Worm (Caenorhabditis elegans) whole organism, L2 larva: Measurements from ENCODE around the gene C26D10.3.

Source experiments
- C34F6.9 ChIP-seq: fragments of 150-350 bp; optimal IDR thresholded peaks from 2 replicates; lab custom pipeline; 2014; ENCODE audit warnings: missing biosample characterization, missing genetic modification characterization
- F13H6.1 ChIP-seq: sonication (generic microtip); optimal IDR thresholded peaks from 2 replicates; lab custom pipeline; 2016; ENCODE audit warnings: missing genetic modification characterization, missing compliant biosample characterization
- R02D3.7 ChIP-seq: fragments of 150-350 bp; optimal IDR thresholded peaks from 2 replicates; lab custom pipeline; 2014; ENCODE audit warnings: missing biosample characterization, missing genetic modification characterization
- ZK546.5 ChIP-seq: sonication (generic microtip); optimal IDR thresholded peaks from 2 replicates; lab custom pipeline; 2017; ENCODE audit warnings: missing biosample characterization, missing genetic modification characterization
- alr-1 ChIP-seq: fragments of 150-350 bp; optimal IDR thresholded peaks from 2 replicates; lab custom pipeline; 2014; ENCODE audit warnings: missing biosample characterization, missing genetic modification characterization
- aly-2 ChIP-seq: fragments of 150-350 bp; optimal IDR thresholded peaks from 2 replicates; lab custom pipeline; 2014; ENCODE audit warnings: missing biosample characterization, missing genetic modification characterization
- ceh-16 ChIP-seq: fragments of 150-350 bp; optimal IDR thresholded peaks from 2 replicates; lab custom pipeline; 2014; ENCODE audit warnings: missing biosample characterization, missing genetic modification characterization
- ceh-82 ChIP-seq: fragments of 150-350 bp; optimal IDR thresholded peaks from 2 replicates; lab custom pipeline; 2014; ENCODE audit warnings: missing biosample characterization, missing genetic modification characterization
- crh-2 ChIP-seq: sonication (generic microtip); optimal IDR thresholded peaks from 2 replicates; lab custom pipeline; 2017; ENCODE audit warnings: missing biosample characterization, missing genetic modification characterization
- dmd-4 ChIP-seq: sonication (generic microtip); optimal IDR thresholded peaks from 2 replicates; lab custom pipeline; 2017; ENCODE audit warnings: missing biosample characterization, missing genetic modification characterization
- egl-27 ChIP-seq: sonication (generic microtip); optimal IDR thresholded peaks from 3 replicates; lab custom pipeline; 2017; ENCODE audit warnings: missing biosample characterization, missing genetic modification reagents, missing genetic modification characterization
- elt-1 ChIP-seq: fragments of 150-350 bp; optimal IDR thresholded peaks from 2 replicates; lab custom pipeline; 2014; ENCODE audit warnings: missing biosample characterization, missing genetic modification characterization
- fos-1 ChIP-seq: fragments of 150-350 bp; optimal IDR thresholded peaks from 2 replicates; lab custom pipeline; 2014; ENCODE audit warnings: missing biosample characterization, missing genetic modification characterization
- gmeb-1 ChIP-seq: fragments of 150-350 bp; optimal IDR thresholded peaks from 2 replicates; lab custom pipeline; 2014; ENCODE audit warnings: missing biosample characterization, missing genetic modification characterization
- lin-11 ChIP-seq: fragments of 150-350 bp; sonication (generic microtip); optimal IDR thresholded peaks from 2 replicates; lab custom pipeline; 2014; ENCODE audit warnings: missing biosample characterization, missing genetic modification characterization, inconsistent platforms, mixed read lengths
- lin-13 ChIP-seq: fragments of 150-350 bp; optimal IDR thresholded peaks from 2 replicates; lab custom pipeline; 2014; ENCODE audit warnings: missing biosample characterization, missing genetic modification reagents, missing genetic modification characterization
- lin-39 ChIP-seq: fragments of 150-350 bp; optimal IDR thresholded peaks from 2 replicates; lab custom pipeline; 2014; ENCODE audit warnings: missing biosample characterization, missing genetic modification reagents, missing genetic modification characterization
- lsy-2 ChIP-seq, 2 experiments: fragments of 150-350 bp in 1 of 2; sonication (generic microtip) in 1 of 2; optimal IDR thresholded peaks; 2 replicates each; lab custom pipeline; 2014 to 2017; ENCODE audit warnings: missing biosample characterization in 2 of 2, missing genetic modification characterization in 2 of 2
- mab-5 ChIP-seq: fragments of 150-350 bp; optimal IDR thresholded peaks from 2 replicates; lab custom pipeline; 2014; ENCODE audit warnings: missing biosample characterization, missing genetic modification characterization
- mdl-1 ChIP-seq, 2 experiments: fragments of 150-350 bp in 1 of 2; sonication (generic microtip) in 1 of 2; optimal IDR thresholded peaks; 2 replicates each; lab custom pipeline; 2017; ENCODE audit warnings: missing biosample characterization in 2 of 2, missing genetic modification characterization in 2 of 2
- nhr-10 ChIP-seq: sonication (generic microtip); optimal IDR thresholded peaks from 2 replicates; lab custom pipeline; 2017; ENCODE audit warnings: missing biosample characterization, missing genetic modification characterization
- nhr-11 ChIP-seq: fragments of 150-350 bp; optimal IDR thresholded peaks from 2 replicates; lab custom pipeline; 2014; ENCODE audit warnings: missing biosample characterization, missing genetic modification characterization
- nhr-129 ChIP-seq: fragments of 150-350 bp; optimal IDR thresholded peaks from 2 replicates; lab custom pipeline; 2014; ENCODE audit warnings: missing biosample characterization, missing genetic modification characterization
- nhr-21 ChIP-seq: fragments of 150-350 bp; optimal IDR thresholded peaks from 2 replicates; lab custom pipeline; 2014; ENCODE audit warnings: missing biosample characterization, missing genetic modification characterization
- nhr-23 ChIP-seq: fragments of 150-350 bp; optimal IDR thresholded peaks from 2 replicates; lab custom pipeline; 2014; ENCODE audit warnings: missing biosample characterization, missing genetic modification reagents, missing genetic modification characterization
- nhr-237 ChIP-seq: fragments of 150-350 bp; optimal IDR thresholded peaks from 2 replicates; lab custom pipeline; 2014; ENCODE audit warnings: missing biosample characterization, missing genetic modification characterization
- nhr-77 ChIP-seq: fragments of 150-350 bp; optimal IDR thresholded peaks from 2 replicates; lab custom pipeline; 2014; ENCODE audit warnings: missing biosample characterization, missing genetic modification characterization
- peb-1 ChIP-seq: fragments of 150-350 bp; optimal IDR thresholded peaks from 2 replicates; lab custom pipeline; 2014; ENCODE audit warnings: missing biosample characterization, missing genetic modification characterization
- skn-1 ChIP-seq: sonication (generic microtip); optimal IDR thresholded peaks from 2 replicates; lab custom pipeline; 2017; ENCODE audit warnings: missing biosample characterization, missing genetic modification characterization
- sma-3 ChIP-seq: sonication (generic microtip); optimal IDR thresholded peaks from 2 replicates; lab custom pipeline; 2016; ENCODE audit warnings: missing genetic modification reagents, missing genetic modification characterization, missing compliant biosample characterization
- sma-9 ChIP-seq, 2 experiments: fragments of 150-350 bp in 1 of 2; sonication (generic microtip) in 1 of 2; optimal IDR thresholded peaks; 2 replicates each; lab custom pipeline; 2014 to 2016; ENCODE audit warnings: missing genetic modification characterization in 2 of 2, mild to moderate bottlenecking in 1 of 2, missing biosample characterization in 1 of 2, missing compliant biosample characterization in 1 of 2, missing genetic modification reagents in 1 of 2, moderate library complexity in 1 of 2
- snpc-4 ChIP-seq: fragments of 150-350 bp; optimal IDR thresholded peaks from 2 replicates; lab custom pipeline; 2014; ENCODE audit warnings: missing biosample characterization, missing genetic modification characterization
- unc-55 ChIP-seq: fragments of 150-350 bp; sonication (generic microtip); optimal IDR thresholded peaks from 3 replicates; lab custom pipeline; 2014; ENCODE audit warnings: missing biosample characterization, missing genetic modification reagents, missing genetic modification characterization
- unc-62 ChIP-seq: fragments of 150-350 bp; optimal IDR thresholded peaks from 2 replicates; lab custom pipeline; 2014; ENCODE audit warnings: missing biosample characterization, missing genetic modification reagents, missing genetic modification characterization
- ztf-11 ChIP-seq: sonication (generic microtip); optimal IDR thresholded peaks from 2 replicates; lab custom pipeline; 2017; ENCODE audit warnings: missing biosample characterization, missing genetic modification characterization

The C26D10.3 gene

ce11 chrII:8325002-8325539, at the start of gene C26D10.3, which contains the start of gene ran-3:
TSS of gene C26D10.3 (plus strand) at chrII:8325386.
TSS of gene ran-3 (minus strand) at chrII:8325052.
- TF ChIP-seq lin-11 (tag; lab: Kevin White, UChicago) (peak; percentile 54), nhr-10 (no peak), aly-2 (tag; lab: Kevin White, UChicago) (no peak), F13H6.1 (tag; lab: Kevin White, UChicago) (peak; percentile 8), sma-3 (GFP tag; lab: Kevin White, UChicago) (peak; percentile 47), nhr-21 (tag; lab: Kevin White, UChicago) (peak; percentile 18), C34F6.9 (tag; lab: Kevin White, UChicago) (peak; percentile 43), lin-39 (tag; lab: Kevin White, UChicago) (no peak), nhr-129 (tag; lab: Kevin White, UChicago) (peak; percentile 66), fos-1 (tag; lab: Kevin White, UChicago) (no peak), ZK546.5 (tag; lab: Kevin White, UChicago) (no peak), elt-1 (tag; lab: Kevin White, UChicago) (no peak), alr-1 (tag; lab: Kevin White, UChicago) (no peak), unc-55 (GFP tag; lab: Kevin White, UChicago) (peak; percentile 69), gmeb-1 (peak; percentile 55), ztf-11 (tag; lab: Kevin White, UChicago) (no peak), skn-1 (tag; lab: Kevin White, UChicago) (peak; percentile 42), crh-2 (tag; lab: Kevin White, UChicago) (peak; percentile 13), lin-13 (GFP tag; lab: Kevin White, UChicago) (peak; percentile 17), lsy-2 (tag; optimal IDR thresholded peaks at IDR 0.05; lab: Kevin White, UChicago) (peak in 1 of 2 experiments; percentile 70)

- TF ChIP-seq unc-55 (GFP tag; lab: Kevin White, UChicago) (no peak), nhr-129 (tag; lab: Kevin White, UChicago) (peak; percentile 13), crh-2 (tag; lab: Kevin White, UChicago) (no peak), snpc-4 (tag; lab: Kevin White, UChicago) (no peak), alr-1 (tag; lab: Kevin White, UChicago) (no peak), F13H6.1 (tag; lab: Kevin White, UChicago) (no peak), lin-11 (tag; lab: Kevin White, UChicago) (no peak), nhr-77 (tag; lab: Kevin White, UChicago) (no peak), egl-27 (no peak), nhr-23 (no peak), ceh-16 (tag; lab: Kevin White, UChicago) (no peak), nhr-237 (tag; lab: Kevin White, UChicago) (no peak), R02D3.7 (tag; lab: Kevin White, UChicago) (peak; percentile 85), elt-1 (tag; lab: Kevin White, UChicago) (no peak), aly-2 (tag; lab: Kevin White, UChicago) (no peak), sma-9 (GFP tag; optimal IDR thresholded peaks at IDR 0.05; lab: Kevin White, UChicago) (no peak), sma-9 (tag; optimal IDR thresholded peaks at IDR 0.05; lab: Kevin White, UChicago) (no peak), dmd-4 (tag; lab: Kevin White, UChicago) (no peak), peb-1 (tag; lab: Kevin White, UChicago) (no peak), mdl-1 (tag; optimal IDR thresholded peaks at IDR 0.05; lab: Kevin White, UChicago) (no peak), ceh-82 (no peak), gmeb-1 (peak; percentile 89), lsy-2 (tag; optimal IDR thresholded peaks at IDR 0.05; lab: Kevin White, UChicago) (peak; percentile 59 to 83), lin-13 (GFP tag; lab: Kevin White, UChicago) (no peak), lin-39 (tag; lab: Kevin White, UChicago) (no peak), fos-1 (tag; lab: Kevin White, UChicago) (no peak)
- TF ChIP-seq, all 48 proteins: peak for 4
These were observed 49.1 kb upstream of the C26D10.3 start, which contains the start of the genes gei-14 and slc-25A32 for ce11 chrII:8276057-8276456. TSS of gene gei-14 (minus strand) at chrII:8276231. TSS of gene slc-25A32 (plus strand) at chrII:8276298.

- TF ChIP-seq mab-5 (tag; lab: Kevin White, UChicago): no peak
- TF ChIP-seq unc-62 (GFP tag; lab: Kevin White, UChicago): no peak
- TF ChIP-seq gmeb-1: no peak
- TF ChIP-seq nhr-11: no peak
- TF ChIP-seq sma-3 (GFP tag; lab: Kevin White, UChicago): no peak
These were observed 46.8 kb upstream of the C26D10.3 start, which contains the start of the genes mrpl-10 and clec-142 for ce11 chrII:8278415-8278814. TSS of gene mrpl-10 (minus strand) at chrII:8278515. TSS of gene clec-142 (plus strand) at chrII:8278678.
